1 fruit fly cellular context compared by ENCODE assay signal in genomic region chr3L:13015823-13016465, dm6.
A peak's percentile ranks its signal among the peaks of the same experiment; 100 is the strongest.
TF ChIP-seq lines count a peak whose summit lies in the region.

TSS of gene CG11267 (plus strand) at chr3L:13016050.

TF ChIP-seq in whole organism, embryonic, 481 proteins besides CTCF, POLR2A, EP300 and RAD21 (continued from another document and continues in another):
- peak; percentile 87 for TF ChIP-seq HHEX (GFP tag; optimal IDR thresholded peaks at IDR 0.05; lab: Kevin White, UChicago)
- peak; percentile 76 for TF ChIP-seq D19B (GFP tag; optimal IDR thresholded peaks at IDR 0.05; lab: Kevin White, UChicago)
- TF ChIP-seq NC2α (GFP tag; optimal IDR thresholded peaks at IDR 0.05; lab: Kevin White, UChicago) = no peak
- TF ChIP-seq Meics (GFP tag; optimal IDR thresholded peaks at IDR 0.05; lab: Kevin White, UChicago) = peak; percentile 90
- peak; percentile 58 for TF ChIP-seq CG7928 (GFP tag; optimal IDR thresholded peaks at IDR 0.05; lab: Kevin White, UChicago)
- TF ChIP-seq chm (GFP tag; IDR thresholded peaks at IDR 0.05; lab: Robert Waterston, UW) = no peak; the same call in 1 of the 2 replicates
- TF ChIP-seq gcm2 (GFP tag; optimal IDR thresholded peaks at IDR 0.05; lab: Kevin White, UChicago) = no peak
- TF ChIP-seq Dp (GFP tag; optimal IDR thresholded peaks at IDR 0.05; lab: Kevin White, UChicago) = no peak
- peak; percentile 77 for TF ChIP-seq CG10959 (GFP tag; IDR thresholded peaks at IDR 0.05; lab: Robert Waterston, UW)
- TF ChIP-seq CG7963 (GFP tag; IDR thresholded peaks at IDR 0.05; lab: Robert Waterston, UW; ENCODE audit: partially characterized antibody) = no peak
- peak; percentile 91 for TF ChIP-seq ranshi (GFP tag; IDR thresholded peaks at IDR 0.05; lab: Robert Waterston, UW)
- no peak for TF ChIP-seq h (optimal IDR thresholded peaks at IDR 0.05; lab: Kevin White, UChicago)
- peak; percentile 93 for TF ChIP-seq esg (GFP tag; conservative IDR thresholded peaks at IDR 0.05; lab: Robert Waterston, UW)
- no peak for TF ChIP-seq D (optimal IDR thresholded peaks at IDR 0.05; lab: Kevin White, UChicago)
- TF ChIP-seq D (GFP tag; optimal IDR thresholded peaks at IDR 0.05; lab: Kevin White, UChicago) = peak; percentile 75
- TF ChIP-seq Side (GFP tag; optimal IDR thresholded peaks at IDR 0.05; lab: Kevin White, UChicago) = peak; percentile 80
- peak; percentile 57 for TF ChIP-seq Ravus (GFP tag; IDR thresholded peaks at IDR 0.05; lab: Robert Waterston, UW)
- no peak for TF ChIP-seq CG12236 (GFP tag; optimal IDR thresholded peaks at IDR 0.05; lab: Kevin White, UChicago)
- no peak for TF ChIP-seq Trl (optimal IDR thresholded peaks at IDR 0.05; lab: Kevin White, UChicago)
- TF ChIP-seq Trl (GFP tag; optimal IDR thresholded peaks at IDR 0.05; lab: Kevin White, UChicago) = peak; percentile 90
- peak; percentile 90 for TF ChIP-seq Nf-YA (GFP tag; IDR thresholded peaks at IDR 0.05; lab: Robert Waterston, UW)
- peak; percentile 93 for TF ChIP-seq sob (GFP tag; IDR thresholded peaks at IDR 0.05; lab: Robert Waterston, UW)
- peak; percentile 89 for TF ChIP-seq CG1603 (tag; optimal IDR thresholded peaks at IDR 0.05; lab: Kevin White, UChicago)
- TF ChIP-seq CG13287 (GFP tag; IDR thresholded peaks at IDR 0.05; lab: Robert Waterston, UW; ENCODE audit: partially characterized antibody) = no peak
- TF ChIP-seq yki (optimal IDR thresholded peaks at IDR 0.05; lab: Kevin White, UChicago) = no peak
- TF ChIP-seq cas (GFP tag; IDR thresholded peaks at IDR 0.05; lab: Robert Waterston, UW) = peak; percentile 77; the same call in 1 of the 2 replicates
- peak; percentile 76 for TF ChIP-seq dpn (GFP tag; optimal IDR thresholded peaks at IDR 0.05; lab: Kevin White, UChicago)
- TF ChIP-seq Dref (GFP tag; IDR thresholded peaks at IDR 0.05; lab: Robert Waterston, UW) = peak; percentile 50
- peak; percentile 75 for TF ChIP-seq CG17829 (tag; optimal IDR thresholded peaks at IDR 0.05; lab: Kevin White, UChicago)
- TF ChIP-seq tgo (GFP tag; IDR thresholded peaks at IDR 0.05; lab: Robert Waterston, UW) = peak; percentile 92
- TF ChIP-seq cg (GFP tag; optimal IDR thresholded peaks at IDR 0.05; lab: Kevin White, UChicago) = no peak
- peak; percentile 94 for TF ChIP-seq dysf (GFP tag; IDR thresholded peaks at IDR 0.05; lab: Robert Waterston, UW)
- TF ChIP-seq pum (GFP tag; optimal IDR thresholded peaks at IDR 0.05; lab: Kevin White, UChicago) = peak; percentile 67
- TF ChIP-seq CG12299 (tag; optimal IDR thresholded peaks at IDR 0.05; lab: Kevin White, UChicago) = no peak
- TF ChIP-seq repo (GFP tag; optimal IDR thresholded peaks at IDR 0.05; lab: Kevin White, UChicago) = peak; percentile 47
- peak; percentile 86 for TF ChIP-seq Sox100B (GFP tag; optimal IDR thresholded peaks at IDR 0.05; lab: Kevin White, UChicago)
- peak; percentile 73 for TF ChIP-seq tup (GFP tag; optimal IDR thresholded peaks at IDR 0.05; lab: Kevin White, UChicago)
- TF ChIP-seq p53 (GFP tag; optimal IDR thresholded peaks at IDR 0.05; lab: Kevin White, UChicago) = peak; percentile 47
- TF ChIP-seq Sin3A (optimal IDR thresholded peaks at IDR 0.05; lab: Kevin White, UChicago) = no peak
- peak; percentile 75 for TF ChIP-seq mam (GFP tag; optimal IDR thresholded peaks at IDR 0.05; lab: Kevin White, UChicago)
- TF ChIP-seq CG15696 (tag; optimal IDR thresholded peaks at IDR 0.05; lab: Kevin White, UChicago) = peak; percentile 81
- peak; percentile 45 for TF ChIP-seq CG33557 (GFP tag; optimal IDR thresholded peaks at IDR 0.05; lab: Kevin White, UChicago)
- TF ChIP-seq CG17328 (GFP tag; IDR thresholded peaks at IDR 0.05; lab: Robert Waterston, UW) = peak; percentile 86
- peak; percentile 60 for TF ChIP-seq CG7357 (GFP tag; IDR thresholded peaks at IDR 0.05; lab: Robert Waterston, UW)
- peak; percentile 85 for TF ChIP-seq lmd (GFP tag; IDR thresholded peaks at IDR 0.05; lab: Robert Waterston, UW)
- TF ChIP-seq fru (optimal IDR thresholded peaks at IDR 0.05; lab: Kevin White, UChicago) = no peak
- 0 out of 2 replicates have a peak, but pooled peaks have one; percentile 8 for TF ChIP-seq CG4360 (GFP tag; IDR thresholded peaks at IDR 0.05; lab: Robert Waterston, UW)
- peak; percentile 72 for TF ChIP-seq CG12942 (GFP tag; optimal IDR thresholded peaks at IDR 0.05; lab: Kevin White, UChicago)
- TF ChIP-seq hth (optimal IDR thresholded peaks at IDR 0.05; lab: Kevin White, UChicago) = no peak
- peak; percentile 84 for TF ChIP-seq CG6813 (GFP tag; optimal IDR thresholded peaks at IDR 0.05; lab: Kevin White, UChicago)
- peak; percentile 91 for TF ChIP-seq ap (GFP tag; IDR thresholded peaks at IDR 0.05; lab: Robert Waterston, UW)
- peak; percentile 42 for TF ChIP-seq CG3995 (GFP tag; optimal IDR thresholded peaks at IDR 0.05; lab: Kevin White, UChicago)
- TF ChIP-seq CG17186 (GFP tag; optimal IDR thresholded peaks at IDR 0.05; lab: Kevin White, UChicago) = peak; percentile 42
- TF ChIP-seq CG18764 (GFP tag; optimal IDR thresholded peaks at IDR 0.05; lab: Kevin White, UChicago) = peak; percentile 77
- TF ChIP-seq MBD-R2 (GFP tag; IDR thresholded peaks at IDR 0.05; lab: Robert Waterston, UW) = peak; percentile 80; the same call in 1 of the 2 replicates
- TF ChIP-seq CG6654 (GFP tag; optimal IDR thresholded peaks at IDR 0.05; lab: Kevin White, UChicago) = peak; percentile 73
- no peak for TF ChIP-seq CG43689 (GFP tag; IDR thresholded peaks at IDR 0.05; lab: Robert Waterston, UW)
- peak; percentile 70 for TF ChIP-seq HmgZ (tag; optimal IDR thresholded peaks at IDR 0.05; lab: Kevin White, UChicago)
- TF ChIP-seq PHDP (tag; optimal IDR thresholded peaks at IDR 0.05; lab: Kevin White, UChicago) = peak; percentile 81
- no peak for TF ChIP-seq fd64A (GFP tag; optimal IDR thresholded peaks at IDR 0.05; lab: Kevin White, UChicago)
- TF ChIP-seq kay (GFP tag; optimal IDR thresholded peaks at IDR 0.05; lab: Kevin White, UChicago) = no peak
- peak; percentile 62 for TF ChIP-seq tx (GFP tag; optimal IDR thresholded peaks at IDR 0.05; lab: Kevin White, UChicago)
- peak; percentile 66 for TF ChIP-seq cato (GFP tag; optimal IDR thresholded peaks at IDR 0.05; lab: Kevin White, UChicago; ENCODE audit: borderline replicate concordance)
- TF ChIP-seq CG11504 (tag; optimal IDR thresholded peaks at IDR 0.05; lab: Kevin White, UChicago) = peak; percentile 90
- peak; percentile 73 for TF ChIP-seq CHES-1-like (GFP tag; optimal IDR thresholded peaks at IDR 0.05; lab: Kevin White, UChicago)
- TF ChIP-seq CG8944 (GFP tag; optimal IDR thresholded peaks at IDR 0.05; lab: Kevin White, UChicago) = peak; percentile 75
- peak; percentile 31 for TF ChIP-seq CG4617 (GFP tag; optimal IDR thresholded peaks at IDR 0.05; lab: Kevin White, UChicago; ENCODE audit: borderline replicate concordance)
- TF ChIP-seq CG10543 (GFP tag; optimal IDR thresholded peaks at IDR 0.05; lab: Kevin White, UChicago) = peak; percentile 91
- TF ChIP-seq Stat92E (GFP tag; optimal IDR thresholded peaks at IDR 0.05; lab: Kevin White, UChicago) = no peak
- TF ChIP-seq CG8359 (GFP tag; optimal IDR thresholded peaks at IDR 0.05; lab: Kevin White, UChicago; ENCODE audit: borderline replicate concordance) = peak; percentile 56
- peak; percentile 90 for TF ChIP-seq H2.0 (GFP tag; IDR thresholded peaks at IDR 0.05; lab: Robert Waterston, UW)
- peak; percentile 95 for TF ChIP-seq Oaz (GFP tag; IDR thresholded peaks at IDR 0.05; lab: Robert Waterston, UW)
- TF ChIP-seq nom (GFP tag; optimal IDR thresholded peaks at IDR 0.05; lab: Kevin White, UChicago) = peak; percentile 60
- no peak for TF ChIP-seq CG16813 (GFP tag; IDR thresholded peaks at IDR 0.05; lab: Robert Waterston, UW; ENCODE audit: partially characterized antibody)
- TF ChIP-seq ara (GFP tag; IDR thresholded peaks at IDR 0.05; lab: Robert Waterston, UW) = peak; percentile 83
- TF ChIP-seq CG6689 (GFP tag; IDR thresholded peaks at IDR 0.05; lab: Robert Waterston, UW) = peak; percentile 91
- no peak for TF ChIP-seq crp (GFP tag; optimal IDR thresholded peaks at IDR 0.05; lab: Kevin White, UChicago)
- TF ChIP-seq TFAM (GFP tag; optimal IDR thresholded peaks at IDR 0.05; lab: Kevin White, UChicago) = no peak
- peak; percentile 48 for TF ChIP-seq CG16815 (GFP tag; optimal IDR thresholded peaks at IDR 0.05; lab: Kevin White, UChicago)
- TF ChIP-seq dimm (GFP tag; IDR thresholded peaks at IDR 0.05; lab: Robert Waterston, UW) = no peak; the same call in none of the 2 replicates
- peak; percentile 48 for TF ChIP-seq ash1 (GFP tag; optimal IDR thresholded peaks at IDR 0.05; lab: Kevin White, UChicago)
- peak; percentile 51; the same call in 1 of the 2 replicates for TF ChIP-seq wor (GFP tag; IDR thresholded peaks at IDR 0.05; lab: Robert Waterston, UW)
- peak; percentile 88 for TF ChIP-seq tap (tag; optimal IDR thresholded peaks at IDR 0.05; lab: Kevin White, UChicago)
- TF ChIP-seq CG30020 (tag; optimal IDR thresholded peaks at IDR 0.05; lab: Kevin White, UChicago) = peak; percentile 71
- TF ChIP-seq da (GFP tag; optimal IDR thresholded peaks at IDR 0.05; lab: Kevin White, UChicago) = peak; percentile 32
- no peak for TF ChIP-seq Hr39 (optimal IDR thresholded peaks at IDR 0.05; lab: Kevin White, UChicago)
- TF ChIP-seq Taf1 (GFP tag; IDR thresholded peaks at IDR 0.05; lab: Robert Waterston, UW) = peak; percentile 92
- TF ChIP-seq CoRest (tag; optimal IDR thresholded peaks at IDR 0.05; lab: Kevin White, UChicago) = peak; percentile 84
- TF ChIP-seq CG5245 (GFP tag; optimal IDR thresholded peaks at IDR 0.05; lab: Kevin White, UChicago) = peak; percentile 77
- peak; percentile 81 for TF ChIP-seq CG31388 (GFP tag; optimal IDR thresholded peaks at IDR 0.05; lab: Kevin White, UChicago)
- peak; percentile 85 for TF ChIP-seq CG17361 (GFP tag; IDR thresholded peaks at IDR 0.05; lab: Robert Waterston, UW)
- TF ChIP-seq shn (GFP tag; optimal IDR thresholded peaks at IDR 0.05; lab: Kevin White, UChicago) = peak; percentile 51
- TF ChIP-seq CG10274 (GFP tag; optimal IDR thresholded peaks at IDR 0.05; lab: Kevin White, UChicago) = peak; percentile 70
- TF ChIP-seq CG4404 (GFP tag; IDR thresholded peaks at IDR 0.05; lab: Robert Waterston, UW) = peak; percentile 70
- peak; percentile 62 for TF ChIP-seq CG17568 (GFP tag; optimal IDR thresholded peaks at IDR 0.05; lab: Kevin White, UChicago)
- peak; percentile 64 for TF ChIP-seq CG4854 (GFP tag; optimal IDR thresholded peaks at IDR 0.05; lab: Kevin White, UChicago)
- TF ChIP-seq Fer3 (tag; optimal IDR thresholded peaks at IDR 0.05; lab: Kevin White, UChicago) = peak; percentile 93
- TF ChIP-seq oc (tag; optimal IDR thresholded peaks at IDR 0.05; lab: Kevin White, UChicago) = peak; percentile 54
- peak; percentile 58 for TF ChIP-seq pb (GFP tag; optimal IDR thresholded peaks at IDR 0.05; lab: Kevin White, UChicago)
- peak; percentile 12 for TF ChIP-seq Hmx (GFP tag; optimal IDR thresholded peaks at IDR 0.05; lab: Kevin White, UChicago)
- no peak for TF ChIP-seq Dll (GFP tag; IDR thresholded peaks at IDR 0.05; lab: Robert Waterston, UW; ENCODE audit: partially characterized antibody)
- TF ChIP-seq croc (GFP tag; conservative IDR thresholded peaks at IDR 0.05; lab: Robert Waterston, UW) = peak; percentile 56
- TF ChIP-seq aop (GFP tag; IDR thresholded peaks at IDR 0.05; lab: Robert Waterston, UW) = peak; percentile 85
- no peak for TF ChIP-seq Doc2 (GFP tag; IDR thresholded peaks at IDR 0.05; lab: Robert Waterston, UW)
- peak; percentile 72 for TF ChIP-seq Atf-2 (GFP tag; optimal IDR thresholded peaks at IDR 0.05; lab: Kevin White, UChicago)
- TF ChIP-seq Mes4 (GFP tag; optimal IDR thresholded peaks at IDR 0.05; lab: Kevin White, UChicago) = peak; percentile 51
- no peak for TF ChIP-seq pita (GFP tag; optimal IDR thresholded peaks at IDR 0.05; lab: Kevin White, UChicago)
- peak; percentile 66; the same call in 1 of the 2 replicates for TF ChIP-seq Poxn (GFP tag; IDR thresholded peaks at IDR 0.05; lab: Robert Waterston, UW)
- peak; percentile 59 for TF ChIP-seq CrebB (tag; optimal IDR thresholded peaks at IDR 0.05; lab: Kevin White, UChicago)
- TF ChIP-seq CG8924 (tag; optimal IDR thresholded peaks at IDR 0.05; lab: Kevin White, UChicago) = peak; percentile 81
- peak; percentile 52 for TF ChIP-seq Nf-YB (GFP tag; optimal IDR thresholded peaks at IDR 0.05; lab: Kevin White, UChicago)
- TF ChIP-seq Elba2 (GFP tag; optimal IDR thresholded peaks at IDR 0.05; lab: Kevin White, UChicago) = no peak
- peak; percentile 83 for TF ChIP-seq CG12769 (tag; optimal IDR thresholded peaks at IDR 0.05; lab: Kevin White, UChicago)
- TF ChIP-seq CG10147 (GFP tag; optimal IDR thresholded peaks at IDR 0.05; lab: Kevin White, UChicago) = peak; percentile 87
- peak; percentile 88 for TF ChIP-seq Fer1 (GFP tag; optimal IDR thresholded peaks at IDR 0.05; lab: Kevin White, UChicago)
- peak; percentile 70 for TF ChIP-seq Bteb2 (GFP tag; optimal IDR thresholded peaks at IDR 0.05; lab: Kevin White, UChicago)
- peak; percentile 17 for TF ChIP-seq sima (GFP tag; optimal IDR thresholded peaks at IDR 0.05; lab: Kevin White, UChicago)
- peak; percentile 71 for TF ChIP-seq CG6254 (GFP tag; optimal IDR thresholded peaks at IDR 0.05; lab: Kevin White, UChicago)
- no peak for TF ChIP-seq Hey (tag; optimal IDR thresholded peaks at IDR 0.05; lab: Kevin White, UChicago)
- TF ChIP-seq CG9609 (GFP tag; optimal IDR thresholded peaks at IDR 0.05; lab: Kevin White, UChicago) = peak; percentile 77
- no peak for TF ChIP-seq CG1832 (GFP tag; optimal IDR thresholded peaks at IDR 0.05; lab: Kevin White, UChicago)
- TF ChIP-seq CG11456 (GFP tag; IDR thresholded peaks at IDR 0.05; lab: Robert Waterston, UW) = peak; percentile 92
- TF ChIP-seq CG17912 (GFP tag; optimal IDR thresholded peaks at IDR 0.05; lab: Kevin White, UChicago) = peak; percentile 51
- no peak for TF ChIP-seq amos (GFP tag; IDR thresholded peaks at IDR 0.05; lab: Robert Waterston, UW; ENCODE audit: partially characterized antibody)
- TF ChIP-seq CG15269 (tag; optimal IDR thresholded peaks at IDR 0.05; lab: Kevin White, UChicago) = peak; percentile 82
- TF ChIP-seq BtbVII (GFP tag; optimal IDR thresholded peaks at IDR 0.05; lab: Kevin White, UChicago) = peak; percentile 87
- no peak for TF ChIP-seq fd102C (GFP tag; optimal IDR thresholded peaks at IDR 0.05; lab: Kevin White, UChicago)
- peak; percentile 78 for TF ChIP-seq CG3847 (GFP tag; IDR thresholded peaks at IDR 0.05; lab: Robert Waterston, UW)
- peak; percentile 83 for TF ChIP-seq Abd-B (GFP tag; optimal IDR thresholded peaks at IDR 0.05; lab: Kevin White, UChicago)
- TF ChIP-seq pzg (GFP tag; optimal IDR thresholded peaks at IDR 0.05; lab: Kevin White, UChicago) = peak; percentile 51
- TF ChIP-seq E2f1 (GFP tag; IDR thresholded peaks at IDR 0.05; lab: Robert Waterston, UW) = peak; percentile 89
- peak; percentile 78 for TF ChIP-seq row (GFP tag; IDR thresholded peaks at IDR 0.05; lab: Robert Waterston, UW)
